Worm (Caenorhabditis elegans) whole organism, L4/young adult: ENCODE measurements around the gene mep-1.

Source experiments
- W03F9.2 ChIP-seq: fragments of 150-350 bp; optimal IDR thresholded peaks from 2 replicates; lab custom pipeline; 2014; ENCODE audit warnings: missing biosample characterization, missing genetic modification characterization
- him-1 ChIP-seq: sonication (generic microtip); optimal IDR thresholded peaks from 2 replicates; lab custom pipeline; 2016; ENCODE audit warnings: missing genotype, missing genetic modification reagents, missing genetic modification characterization, missing compliant biosample characterization

DNA sequence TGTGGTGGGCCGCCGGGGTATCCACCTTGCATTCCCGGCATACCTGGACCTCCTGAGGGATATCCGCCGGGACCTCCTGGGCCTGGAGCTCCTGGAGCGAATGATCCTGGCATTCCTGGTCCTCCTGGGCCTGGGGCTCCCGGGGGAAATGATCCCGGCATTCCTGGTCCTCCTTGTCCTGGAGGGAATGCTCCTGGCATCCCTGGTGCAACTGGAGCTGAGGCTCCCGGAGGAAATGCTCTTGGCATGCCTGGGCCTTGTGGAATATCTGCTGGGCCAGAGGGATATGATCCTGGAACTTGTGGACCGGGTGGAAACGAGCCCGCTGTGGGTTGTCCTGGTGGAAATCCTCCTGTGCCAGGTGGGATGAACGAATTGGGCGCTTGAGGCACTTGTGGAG is 40.6 kb downstream of the mep-1 start:
- TF ChIP-seq W03F9.2 (no peak), him-1 (tag; lab: Kevin White, UChicago) (no peak)
